Worm (Caenorhabditis elegans) whole organism, early embryonic: ENCODE measurements around the gene cht-2.

Source experiments
- F13C5.2 ChIP-seq: sonication (generic microtip); optimal IDR thresholded peaks from 2 replicates; lab custom pipeline; 2017; ENCODE audit warnings: mild to moderate bottlenecking, missing genetic modification characterization, inconsistent platforms, missing compliant biosample characterization
- aly-1 ChIP-seq: sonication (generic microtip); optimal IDR thresholded peaks from 2 replicates; lab custom pipeline; 2016; ENCODE audit warnings: missing genetic modification characterization, missing compliant biosample characterization
- ama-1 ChIP-seq: fragments of 150-350 bp; optimal IDR thresholded peaks from 2 replicates; lab custom pipeline; 2014
- ceh-13 ChIP-seq: fragments of 200-800 bp; sonication (Bioruptor generic); optimal IDR thresholded peaks from 2 replicates; lab custom pipeline; 2018; ENCODE audit warnings: mild to moderate bottlenecking, missing genetic modification characterization, missing compliant biosample characterization
- ets-7 ChIP-seq: sonication (generic microtip); optimal IDR thresholded peaks from 2 replicates; lab custom pipeline; 2016; ENCODE audit warnings: missing genotype, missing genetic modification characterization, missing compliant biosample characterization
- flt-1 ChIP-seq: fragments of 200-800 bp; sonication (Bioruptor generic); IDR thresholded peaks from 2 replicates; pipeline ENCODE4 v1.3.6; 2022; ENCODE audit warnings: missing genetic modification characterization, missing compliant biosample characterization
- hnd-1 ChIP-seq: sonication (generic microtip); optimal IDR thresholded peaks from 2 replicates; lab custom pipeline; 2016; ENCODE audit warnings: missing genetic modification characterization, missing compliant biosample characterization
- pes-1 ChIP-seq: fragments of 200-800 bp; sonication (Bioruptor generic); IDR thresholded peaks from 2 replicates; pipeline ENCODE4 v1.3.6; 2022; ENCODE audit warnings: missing genetic modification reagents, missing genetic modification characterization, missing compliant biosample characterization
- scrt-1 ChIP-seq: fragments of 200-800 bp; sonication (Bioruptor generic); IDR thresholded peaks from 2 replicates; pipeline ENCODE4 v1.3.6; 2022; ENCODE audit warnings: missing genetic modification characterization, missing compliant biosample characterization
- tbx-37 ChIP-seq: fragments of 200-800 bp; sonication (Bioruptor generic); conservative IDR thresholded peaks from 2 replicates; pipeline ENCODE4 v1.3.6; 2022; ENCODE audit warnings: missing genetic modification reagents, missing genetic modification characterization, missing compliant biosample characterization
- tra-4 ChIP-seq: sonication (generic microtip); optimal IDR thresholded peaks from 2 replicates; lab custom pipeline; 2017; ENCODE audit warnings: missing genetic modification characterization, missing compliant biosample characterization

ce11 chrII:8566039-8566438, 45.3 kb downstream of the cht-2 start, which contains the start of gene stc-1:
- TF ChIP-seq ama-1 (no peak), aly-1 (no peak), tbx-37 (GFP tag; lab: Robert Waterston, UW) (no peak), flt-1 (GFP tag; lab: Robert Waterston, UW) (no peak), hnd-1 (tag; lab: Kevin White, UChicago) (no peak), scrt-1 (GFP tag; lab: Robert Waterston, UW) (no peak), ceh-13 (no peak), pes-1 (GFP tag; lab: Robert Waterston, UW) (no peak), F13C5.2 (no peak), ets-7 (tag; lab: Kevin White, UChicago) (no peak), tra-4 (tag; lab: Kevin White, UChicago) (no peak)
